Fruit fly (Drosophila melanogaster) whole organism, wandering third instar larva: Measurements from ENCODE around the gene Hs2st.

Experiments used
- Hnf4 ChIP-seq: fragments of 200-800 bp; sonication (Bioruptor generic); optimal IDR thresholded peaks from 2 replicates; lab custom pipeline; 2016; ENCODE audit warnings: missing biosample characterization, mild to moderate bottlenecking, missing genetic modification characterization
- dmrt93B ChIP-seq: fragments of 200-800 bp; sonication (Bioruptor generic); optimal IDR thresholded peaks from 2 replicates; lab custom pipeline; 2018; ENCODE audit warnings: missing biosample characterization, mild to moderate bottlenecking, missing genetic modification characterization
- ey ChIP-seq: fragments of 200-800 bp; sonication (Bioruptor generic); optimal IDR thresholded peaks from 2 replicates; lab custom pipeline; 2016; ENCODE audit warnings: missing biosample characterization, missing genetic modification characterization
- psq ChIP-seq: fragments of 200-800 bp; sonication (Bioruptor generic); optimal IDR thresholded peaks from 3 replicates; lab custom pipeline; 2017; ENCODE audit warnings: missing biosample characterization, mild to moderate bottlenecking, missing genetic modification characterization, moderate library complexity
- woc ChIP-seq: sonication (Bioruptor generic); optimal IDR thresholded peaks from 2 replicates; lab custom pipeline; 2016; ENCODE audit warnings: missing biosample characterization, mild to moderate bottlenecking, missing genetic modification characterization

dm6 chr2L:19415859-19416258 lies 28.7 kb downstream of the Hs2st start:
- TF ChIP-seq ey (no peak), Hnf4 (GFP tag; lab: Kevin White, UChicago) (no peak), psq (GFP tag; lab: Kevin White, UChicago) (no peak), dmrt93B (GFP tag; lab: Kevin White, UChicago) (no peak), woc (GFP tag; lab: Kevin White, UChicago) (no peak)
